Fruit fly (Drosophila melanogaster): ENCODE data around the gene CG31267.

The CG31267 gene

DNA sequence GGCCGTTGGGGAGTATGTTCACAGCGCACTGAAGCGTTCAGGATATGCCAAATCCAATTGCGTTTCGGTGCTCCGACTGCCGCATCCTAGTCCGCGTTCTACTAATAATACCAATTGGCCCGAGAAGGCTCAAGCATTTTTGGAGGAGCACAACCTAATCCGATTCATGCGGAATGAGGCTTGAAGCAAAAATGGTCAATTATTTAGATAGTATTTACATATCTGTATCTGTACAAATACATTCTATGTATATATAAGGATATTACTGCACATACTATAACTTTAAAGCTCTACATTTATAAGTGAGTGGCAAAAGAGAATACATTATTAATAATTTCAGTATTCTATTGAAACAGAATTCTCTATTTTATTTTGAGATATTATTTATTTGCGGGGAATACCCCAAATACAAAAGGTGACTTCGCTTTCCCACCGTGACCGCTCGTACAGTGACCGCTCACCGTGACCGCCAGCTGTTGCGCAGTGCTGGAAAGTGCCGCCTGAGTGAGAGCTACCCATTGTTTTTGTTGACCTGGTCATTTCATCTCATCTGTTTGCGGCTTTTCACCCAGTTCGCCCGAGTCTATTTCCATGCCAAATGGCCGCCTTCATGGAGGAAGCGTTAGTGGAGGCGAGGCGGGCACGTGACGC, 17.5 kb downstream of the CG31267 start, which contains the start of gene CG5292 (continued):
- TF ChIP-seq CG7368 (GFP tag; optimal IDR thresholded peaks at IDR 0.05), result no peak
- no peak for TF ChIP-seq vri (GFP tag; optimal IDR thresholded peaks at IDR 0.05)
- no peak for TF ChIP-seq Lpt (GFP tag; optimal IDR thresholded peaks at IDR 0.05)
- no peak for TF ChIP-seq CG11762 (GFP tag; optimal IDR thresholded peaks at IDR 0.05; ENCODE audit: insufficient read depth)
- TF ChIP-seq CG15336 (GFP tag; IDR thresholded peaks at IDR 0.05), result peak; percentile 49; the same call in 1 of the 2 replicates
- TF ChIP-seq CG8319 (GFP tag; optimal IDR thresholded peaks at IDR 0.05), result peak; percentile 45
- no peak for TF ChIP-seq spab (GFP tag; optimal IDR thresholded peaks at IDR 0.05)
- TF ChIP-seq Eip75B (GFP tag; optimal IDR thresholded peaks at IDR 0.05), result no peak
- no peak for TF ChIP-seq dac (GFP tag; optimal IDR thresholded peaks at IDR 0.05)
- peak; percentile 22 for TF ChIP-seq cyc (GFP tag; optimal IDR thresholded peaks at IDR 0.05)
- TF ChIP-seq CG34406 (GFP tag; optimal IDR thresholded peaks at IDR 0.05), result no peak

DNA sequence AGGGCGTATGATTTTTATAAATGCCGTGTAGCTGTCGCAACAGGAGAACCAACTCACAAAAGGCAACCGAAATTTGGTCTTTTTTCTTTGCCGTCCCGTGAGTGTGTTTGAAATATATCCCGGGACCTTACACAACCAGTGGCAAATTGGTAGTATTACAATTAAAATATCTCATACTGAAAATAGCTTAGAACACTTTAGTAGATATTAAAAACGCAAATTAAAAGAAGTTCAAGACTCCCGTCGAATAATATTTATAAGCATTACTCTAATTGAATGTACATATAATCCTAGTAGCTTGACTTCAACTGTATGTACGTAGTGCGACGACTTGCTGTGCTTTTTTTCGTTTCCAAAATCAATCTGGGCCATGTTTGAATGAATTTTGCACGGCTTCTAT, 44.1 kb downstream of the CG31267 start:
- TF ChIP-seq Eip75B (GFP tag; optimal IDR thresholded peaks at IDR 0.05) (no peak), CG6792 (GFP tag; optimal IDR thresholded peaks at IDR 0.05) (no peak), Gug (GFP tag; IDR thresholded peaks at IDR 0.05) (no peak), dac (GFP tag; optimal IDR thresholded peaks at IDR 0.05) (no peak), ss (GFP tag; optimal IDR thresholded peaks at IDR 0.05) (no peak), acj6 (GFP tag; optimal IDR thresholded peaks at IDR 0.05) (no peak), topi (GFP tag; optimal IDR thresholded peaks at IDR 0.05) (no peak), CG3919 (GFP tag; optimal IDR thresholded peaks at IDR 0.05) (no peak), CG15336 (GFP tag; IDR thresholded peaks at IDR 0.05) (no peak), CG16779 (tag; optimal IDR thresholded peaks at IDR 0.05) (no peak), fd59A (GFP tag; optimal IDR thresholded peaks at IDR 0.05) (no peak), dsx (GFP tag; optimal IDR thresholded peaks at IDR 0.05; ENCODE audit: poor library complexity, severe bottlenecking) (no peak), CG4318 (GFP tag; optimal IDR thresholded peaks at IDR 0.05) (no peak), Smox (GFP tag; optimal IDR thresholded peaks at IDR 0.05) (no peak)

Measured in whole organism, prepupa.